Worm (Caenorhabditis elegans) whole organism, L3 larva: ENCODE results near the gene F07G11.3.

Source experiments
- ama-1 ChIP-seq: fragments of 150-350 bp; optimal IDR thresholded peaks from 2 replicates; lab custom pipeline; 2018
- ceh-16 ChIP-seq: sonication (generic microtip); optimal IDR thresholded peaks from 2 replicates; lab custom pipeline; 2017; ENCODE audit warnings: missing biosample characterization, missing genetic modification characterization
- elt-2 ChIP-seq: sonication (generic microtip); optimal IDR thresholded peaks from 2 replicates; lab custom pipeline; 2016; ENCODE audit warnings: missing genetic modification reagents, mild to moderate bottlenecking, missing genetic modification characterization, missing compliant biosample characterization
- elt-3 ChIP-seq, 3 experiments: fragments of 150-350 bp in 1 of 3; sonication (generic microtip) in 2 of 3; optimal IDR thresholded peaks; 2 replicates in 2 of 3; 4 replicates in 1 of 3; lab custom pipeline; 2014 to 2017; ENCODE audit warnings: missing biosample characterization in 3 of 3, missing genetic modification characterization in 3 of 3
- fkh-10 ChIP-seq: sonication (generic microtip); optimal IDR thresholded peaks from 2 replicates; lab custom pipeline; 2017; ENCODE audit warnings: missing biosample characterization, missing genetic modification reagents, missing genetic modification characterization
- mdl-1 ChIP-seq: fragments of 150-350 bp; optimal IDR thresholded peaks from 2 replicates; lab custom pipeline; 2014; ENCODE audit warnings: missing biosample characterization, missing genetic modification characterization
- nhr-11 ChIP-seq: fragments of 150-350 bp; optimal IDR thresholded peaks from 2 replicates; lab custom pipeline; 2014; ENCODE audit warnings: missing biosample characterization, missing genetic modification characterization
- nhr-76 ChIP-seq: fragments of 150-350 bp; sonication (generic microtip); optimal IDR thresholded peaks from 5 replicates; lab custom pipeline; 2014; ENCODE audit warnings: missing biosample characterization, missing genetic modification characterization
- nhr-77 ChIP-seq: fragments of 150-350 bp; optimal IDR thresholded peaks from 2 replicates; lab custom pipeline; 2014; ENCODE audit warnings: missing biosample characterization, missing genetic modification characterization
- pha-4 ChIP-seq: fragments of 150-350 bp; optimal IDR thresholded peaks from 2 replicates; lab custom pipeline; 2014; ENCODE audit warnings: missing biosample characterization, missing genetic modification reagents, missing genetic modification characterization
- pqm-1 ChIP-seq: fragments of 150-350 bp; optimal IDR thresholded peaks from 2 replicates; lab custom pipeline; 2017; ENCODE audit warnings: missing biosample characterization, missing genetic modification characterization, inconsistent platforms
- skn-1 ChIP-seq: fragments of 150-350 bp; optimal IDR thresholded peaks from 2 replicates; lab custom pipeline; 2014; ENCODE audit warnings: missing biosample characterization, missing genetic modification characterization
- unc-62 ChIP-seq: fragments of 150-350 bp; sonication (generic microtip); optimal IDR thresholded peaks from 4 replicates; lab custom pipeline; 2014; ENCODE audit warnings: missing biosample characterization, missing genetic modification reagents, missing genetic modification characterization
- ztf-11 ChIP-seq: fragments of 150-350 bp; optimal IDR thresholded peaks from 2 replicates; lab custom pipeline; 2014; ENCODE audit warnings: missing biosample characterization, missing genetic modification characterization

- no peak for TF ChIP-seq unc-62 (GFP tag; lab: Kevin White, UChicago)
- no peak for TF ChIP-seq ceh-16
- no peak for TF ChIP-seq nhr-77 (tag; lab: Kevin White, UChicago)
- no peak for TF ChIP-seq skn-1
- TF ChIP-seq mdl-1 (tag; lab: Kevin White, UChicago): no peak
- TF ChIP-seq nhr-76 (tag; lab: Kevin White, UChicago): no peak
- no peak for TF ChIP-seq fkh-10 (GFP tag; lab: Kevin White, UChicago)
- no peak for TF ChIP-seq nhr-11 (tag; lab: Kevin White, UChicago)
- no peak for TF ChIP-seq elt-3 (tag; optimal IDR thresholded peaks at IDR 0.05; lab: Kevin White, UChicago)
- TF ChIP-seq ztf-11 (tag; lab: Kevin White, UChicago): no peak
- TF ChIP-seq elt-2: no peak
- no peak for TF ChIP-seq pqm-1
- TF ChIP-seq ama-1 (lab: Kevin White, UChicago): no peak
- TF ChIP-seq pha-4 (tag; lab: Kevin White, UChicago): no peak
Observed at ce11 chrV:7321915-7322314, 23.4 kb downstream of the F07G11.3 start, which contains the start of gene F10G2.10.
